Fruit fly (Drosophila melanogaster) Kc167 (cell line): Measurements from ENCODE around the gene Est-6.

Experiments
- Myc ChIP-seq: fragments of >200 bp; optimal IDR thresholded peaks from 2 replicates; lab custom pipeline; 2017; ENCODE audit warnings: missing external identifiers
- Sin3A ChIP-seq: fragments of >200 bp; optimal IDR thresholded peaks from 2 replicates; lab custom pipeline; 2018; ENCODE audit warnings: missing external identifiers
- h ChIP-seq: fragments of >200 bp; optimal IDR thresholded peaks from 3 replicates; lab custom pipeline; 2018; ENCODE audit warnings: missing external identifiers
- insv ChIP-seq: fragments of >200 bp; optimal IDR thresholded peaks from 3 replicates; lab custom pipeline; 2018; ENCODE audit warnings: missing external identifiers
- psq ChIP-seq: fragments of >200 bp; optimal IDR thresholded peaks from 2 replicates; lab custom pipeline; 2017; ENCODE audit warnings: missing external identifiers
- ttk ChIP-seq: sonication (Bioruptor generic); optimal IDR thresholded peaks from 2 replicates; lab custom pipeline; 2017; ENCODE audit warnings: missing external identifiers

Est-6 gene

dm6 chr3L:12188518-12188917 lies at the start of gene Est-6:
Est-6 (plus strand) TSS chr3L:12188818.
- TF ChIP-seq insv (lab: Kevin White, UChicago), result no peak

dm6 chr3L:12139232-12139698 lies 49.4 kb upstream of the Est-6 start:
- TF ChIP-seq Myc (lab: Kevin White, UChicago) (no peak), ttk (lab: Kevin White, UChicago) (no peak), psq (lab: Kevin White, UChicago) (no peak), Sin3A (lab: Kevin White, UChicago) (no peak), insv (lab: Kevin White, UChicago) (no peak), h (lab: Kevin White, UChicago) (no peak)

dm6 chr3L:12145709-12146694 lies 42.6 kb upstream of the Est-6 start, which contains the start of the genes eIF3l and Nrx-IV:
eIF3l (minus strand) TSS chr3L:12146097.
Nrx-IV (plus strand) TSS chr3L:12146519.
- no peak for TF ChIP-seq Sin3A (lab: Kevin White, UChicago)
- TF ChIP-seq ttk (lab: Kevin White, UChicago), result no peak
- no peak for TF ChIP-seq h (lab: Kevin White, UChicago)
- TF ChIP-seq psq (lab: Kevin White, UChicago), result no peak
- no peak for TF ChIP-seq Myc (lab: Kevin White, UChicago)
- no peak for TF ChIP-seq insv (lab: Kevin White, UChicago)

dm6 chr3L:12146970-12147369 lies 41.6 kb upstream of the Est-6 start:
- TF ChIP-seq Sin3A (lab: Kevin White, UChicago), result no peak
- no peak for TF ChIP-seq insv (lab: Kevin White, UChicago)
- TF ChIP-seq Myc (lab: Kevin White, UChicago), result no peak
- no peak for TF ChIP-seq ttk (lab: Kevin White, UChicago)
- TF ChIP-seq psq (lab: Kevin White, UChicago), result no peak
- TF ChIP-seq h (lab: Kevin White, UChicago), result no peak

dm6 chr3L:12149024-12149423 lies 39.6 kb upstream of the Est-6 start, which contains the start of gene CG32099:
CG32099 (plus strand) TSS chr3L:12149273.
- no peak for TF ChIP-seq Sin3A (lab: Kevin White, UChicago)
- no peak for TF ChIP-seq Myc (lab: Kevin White, UChicago)
- no peak for TF ChIP-seq ttk (lab: Kevin White, UChicago)
- no peak for TF ChIP-seq insv (lab: Kevin White, UChicago)
- no peak for TF ChIP-seq h (lab: Kevin White, UChicago)
- no peak for TF ChIP-seq psq (lab: Kevin White, UChicago)

- TF ChIP-seq h (lab: Kevin White, UChicago) (no peak), Sin3A (lab: Kevin White, UChicago) (no peak), ttk (lab: Kevin White, UChicago) (no peak), insv (lab: Kevin White, UChicago) (no peak), Myc (lab: Kevin White, UChicago) (no peak), psq (lab: Kevin White, UChicago) (no peak)
Observed at dm6 chr3L:12162156-12162682, 26.4 kb upstream of the Est-6 start.

dm6 chr3L:12163082-12163481 lies 25.5 kb upstream of the Est-6 start:
- TF ChIP-seq insv (lab: Kevin White, UChicago) (no peak), Myc (lab: Kevin White, UChicago) (no peak), psq (lab: Kevin White, UChicago) (no peak), Sin3A (lab: Kevin White, UChicago) (no peak), h (lab: Kevin White, UChicago) (no peak), ttk (lab: Kevin White, UChicago) (no peak)

- no peak for TF ChIP-seq ttk (lab: Kevin White, UChicago)
- no peak for TF ChIP-seq psq (lab: Kevin White, UChicago)
- no peak for TF ChIP-seq insv (lab: Kevin White, UChicago)
- no peak for TF ChIP-seq h (lab: Kevin White, UChicago)
- TF ChIP-seq Sin3A (lab: Kevin White, UChicago), result no peak
- no peak for TF ChIP-seq Myc (lab: Kevin White, UChicago)
Observed at dm6 chr3L:12163693-12164092, 24.9 kb upstream of the Est-6 start, which contains the start of gene CG9760. CG9760 (minus strand) TSS chr3L:12163735.

- TF ChIP-seq psq (lab: Kevin White, UChicago) (no peak), insv (lab: Kevin White, UChicago) (no peak), ttk (lab: Kevin White, UChicago) (no peak), Sin3A (lab: Kevin White, UChicago) (no peak), h (lab: Kevin White, UChicago) (no peak), Myc (lab: Kevin White, UChicago) (no peak)
Observed at dm6 chr3L:12175382-12175781, 13.2 kb upstream of the Est-6 start, which contains the start of gene Rh7. Rh7 (minus strand) TSS chr3L:12175482.

- TF ChIP-seq ttk (lab: Kevin White, UChicago), result no peak
- TF ChIP-seq Sin3A (lab: Kevin White, UChicago), result no peak
- no peak for TF ChIP-seq insv (lab: Kevin White, UChicago)
- TF ChIP-seq h (lab: Kevin White, UChicago), result no peak
- no peak for TF ChIP-seq psq (lab: Kevin White, UChicago)
- TF ChIP-seq Myc (lab: Kevin White, UChicago), result no peak
Observed at dm6 chr3L:12177301-12177700, 11.3 kb upstream of the Est-6 start, which contains the start of gene CAH2. CAH2 (plus strand) TSS chr3L:12177601.
